Fruit fly (Drosophila melanogaster) whole organism, adult: Measurements from ENCODE around the gene Octbeta1R.

Source experiments
- CG11617 ChIP-seq: fragments of 200-800 bp; sonication (Bioruptor generic); optimal IDR thresholded peaks from 2 replicates; lab custom pipeline; 2017; ENCODE audit warnings: mild to moderate bottlenecking, missing biosample characterization, missing genetic modification reagents, missing genetic modification characterization
- CG14711 ChIP-seq: fragments of 200-800 bp; sonication (Bioruptor generic); optimal IDR thresholded peaks from 2 replicates; lab custom pipeline; 2018; ENCODE audit warnings: missing biosample characterization, mild to moderate bottlenecking, missing genetic modification characterization, moderate library complexity
- CG1620 ChIP-seq: fragments of 200-800 bp; sonication (Bioruptor generic); optimal IDR thresholded peaks from 2 replicates; lab custom pipeline; 2016; ENCODE audit warnings: missing biosample characterization, missing genetic modification characterization
- CG33017 ChIP-seq: fragments of 200-800 bp; sonication (Bioruptor generic); optimal IDR thresholded peaks from 2 replicates; lab custom pipeline; 2018; ENCODE audit warnings: missing biosample characterization, mild to moderate bottlenecking, missing genetic modification characterization, moderate library complexity
- CG5204 ChIP-seq: fragments of 200-800 bp; sonication (Bioruptor generic); optimal IDR thresholded peaks from 2 replicates; lab custom pipeline; 2016; ENCODE audit warnings: missing biosample characterization, missing genetic modification characterization
- CG7101 ChIP-seq: fragments of 200-800 bp; sonication (Bioruptor generic); optimal IDR thresholded peaks from 2 replicates; lab custom pipeline; 2018; ENCODE audit warnings: missing biosample characterization, mild to moderate bottlenecking, missing genetic modification characterization, moderate library complexity
- Crg-1 ChIP-seq: fragments of 200-800 bp; sonication (Bioruptor generic); optimal IDR thresholded peaks from 2 replicates; lab custom pipeline; 2016; ENCODE audit warnings: missing biosample characterization, missing genetic modification characterization
- Hr96 ChIP-seq: fragments of 200-800 bp; sonication (Bioruptor generic); optimal IDR thresholded peaks from 2 replicates; lab custom pipeline; 2016; ENCODE audit warnings: missing biosample characterization, missing genetic modification characterization
- Mnt ChIP-seq: fragments of 200-800 bp; sonication (Bioruptor generic); optimal IDR thresholded peaks from 2 replicates; lab custom pipeline; 2016; ENCODE audit warnings: missing biosample characterization, mild to moderate bottlenecking, missing genetic modification characterization
- bab1 ChIP-seq: fragments of 200-800 bp; sonication (Bioruptor generic); optimal IDR thresholded peaks from 3 replicates; lab custom pipeline; 2019; ENCODE audit warnings: missing biosample characterization, mild to moderate bottlenecking, missing genetic modification characterization, moderate library complexity
- kay ChIP-seq: fragments of 200-800 bp; sonication (Bioruptor generic); peaks from one replicate; lab custom pipeline; 2016; ENCODE audit warnings: missing biosample characterization, missing genetic modification characterization, borderline replicate concordance
- tj ChIP-seq: fragments of 200-800 bp; sonication (Bioruptor generic); optimal IDR thresholded peaks from 3 replicates; lab custom pipeline; 2017; ENCODE audit warnings: missing biosample characterization, mild to moderate bottlenecking, missing genetic modification characterization, moderate library complexity
- toe ChIP-seq: fragments of 200-800 bp; sonication (Bioruptor generic); optimal IDR thresholded peaks from 2 replicates; lab custom pipeline; 2016; ENCODE audit warnings: missing biosample characterization, missing genetic modification characterization

- TF ChIP-seq toe (GFP tag; lab: Kevin White, UChicago) (no peak), CG1620 (GFP tag; lab: Kevin White, UChicago) (no peak), Hr96 (no peak), kay (GFP tag; lab: Kevin White, UChicago) (no peak), Mnt (GFP tag; lab: Kevin White, UChicago) (no peak), CG33017 (tag; lab: Kevin White, UChicago) (no peak), CG14711 (tag; lab: Kevin White, UChicago) (no peak), bab1 (GFP tag; lab: Kevin White, UChicago) (no peak), CG7101 (no peak), tj (GFP tag; lab: Kevin White, UChicago) (peak; percentile 76), CG5204 (GFP tag; lab: Kevin White, UChicago) (no peak), Crg-1 (GFP tag; lab: Kevin White, UChicago) (no peak), CG11617 (GFP tag; lab: Kevin White, UChicago) (no peak)
Observed at dm6 chr3R:22539762-22540161, 42.7 kb downstream of the Octbeta1R start, which contains the start of gene CG5326.
